Fruit fly (Drosophila melanogaster): ENCODE results near the gene CG7968.

The CG7968 gene

dm6 chr2L:13842078-13842477, 7.1 kb upstream of the CG7968 start:
- no peak for TF ChIP-seq Asciz (GFP tag; optimal IDR thresholded peaks at IDR 0.05)
- no peak for TF ChIP-seq jing (GFP tag; optimal IDR thresholded peaks at IDR 0.05)
- TF ChIP-seq zen (tag; optimal IDR thresholded peaks at IDR 0.05): no peak
- no peak for TF ChIP-seq fd96Cb (tag; optimal IDR thresholded peaks at IDR 0.05)
- TF ChIP-seq al (GFP tag; IDR thresholded peaks at IDR 0.05): no peak
- no peak for TF ChIP-seq CG6765 (GFP tag; optimal IDR thresholded peaks at IDR 0.05)
- TF ChIP-seq amos (GFP tag; IDR thresholded peaks at IDR 0.05; ENCODE audit: partially characterized antibody): peak; percentile 52; the same call in 1 of the 2 replicates
- no peak for TF ChIP-seq Fer3 (tag; optimal IDR thresholded peaks at IDR 0.05)
- peak; percentile 72; the same call in 2 of the 3 replicates for TF ChIP-seq CG2199 (GFP tag; IDR thresholded peaks at IDR 0.05)
- no peak for TF ChIP-seq mirr (GFP tag; optimal IDR thresholded peaks at IDR 0.05)
- TF ChIP-seq pros (GFP tag; optimal IDR thresholded peaks at IDR 0.05): no peak
- TF ChIP-seq stwl (tag; optimal IDR thresholded peaks at IDR 0.05): peak; percentile 71
- peak; percentile 12 for TF ChIP-seq CG14710 (tag; optimal IDR thresholded peaks at IDR 0.05)
- 0 out of 2 replicates have a peak, but pooled peaks have one; percentile 17 for TF ChIP-seq Bgb (GFP tag; IDR thresholded peaks at IDR 0.05; ENCODE audit: partially characterized antibody)
- no peak for TF ChIP-seq Sox102F (GFP tag; optimal IDR thresholded peaks at IDR 0.05)
- TF ChIP-seq lmd (GFP tag; IDR thresholded peaks at IDR 0.05): no peak
- peak; percentile 86 for TF ChIP-seq CTCF (GFP tag; optimal IDR thresholded peaks at IDR 0.05)
- peak; percentile 35 for TF ChIP-seq trem (tag; optimal IDR thresholded peaks at IDR 0.05)
- peak; percentile 59; the same call in 2 of the 3 replicates for TF ChIP-seq knrl (GFP tag; IDR thresholded peaks at IDR 0.05; ENCODE audit: partially characterized antibody)
- no peak for TF ChIP-seq CG3281 (GFP tag; optimal IDR thresholded peaks at IDR 0.05)
- no peak for TF ChIP-seq BtbVII (GFP tag; optimal IDR thresholded peaks at IDR 0.05)
- TF ChIP-seq nerfin-1 (tag; optimal IDR thresholded peaks at IDR 0.05): peak; percentile 37
- no peak for TF ChIP-seq CG6683 (GFP tag; optimal IDR thresholded peaks at IDR 0.05)
- TF ChIP-seq ara (GFP tag; IDR thresholded peaks at IDR 0.05): no peak
- TF ChIP-seq CG14965 (GFP tag; optimal IDR thresholded peaks at IDR 0.05; ENCODE audit: borderline replicate concordance): no peak
- no peak for TF ChIP-seq CG4854 (GFP tag; optimal IDR thresholded peaks at IDR 0.05)
- no peak for TF ChIP-seq schlank (tag; optimal IDR thresholded peaks at IDR 0.05)
- TF ChIP-seq Opbp (GFP tag; IDR thresholded peaks at IDR 0.05; ENCODE audit: partially characterized antibody): peak; percentile 53; the same call in 1 of the 3 replicates
- peak; percentile 20 for TF ChIP-seq CG2712 (tag; optimal IDR thresholded peaks at IDR 0.05)
- no peak for TF ChIP-seq ro (GFP tag; IDR thresholded peaks at IDR 0.05)
- TF ChIP-seq CG17829 (tag; optimal IDR thresholded peaks at IDR 0.05): peak; percentile 26
- TF ChIP-seq Meics (GFP tag; optimal IDR thresholded peaks at IDR 0.05): no peak
- TF ChIP-seq Aef1 (GFP tag; IDR thresholded peaks at IDR 0.05): no peak

DNA sequence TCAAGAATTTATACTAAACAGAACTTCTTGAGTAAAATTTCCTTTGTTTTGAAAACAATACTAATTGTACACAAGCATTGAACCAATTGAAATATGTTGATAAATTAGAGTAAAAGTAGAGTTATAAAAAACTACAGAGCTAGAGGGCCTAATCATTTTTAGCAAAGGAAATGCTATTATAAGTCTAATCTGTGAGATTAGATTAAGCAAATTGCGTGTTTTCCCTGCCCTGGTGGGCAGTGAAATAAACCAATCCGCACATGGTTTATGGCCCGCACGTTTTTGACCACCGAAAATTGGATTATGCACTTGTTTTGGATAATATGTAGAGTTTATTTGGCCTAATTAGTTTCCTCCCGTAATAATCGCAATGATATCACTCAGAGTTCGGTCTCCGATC, 6.6 kb upstream of the CG7968 start:
- no peak for TF ChIP-seq Dip2 (GFP tag; IDR thresholded peaks at IDR 0.05)
- no peak for TF ChIP-seq CG15601 (tag; optimal IDR thresholded peaks at IDR 0.05)
- no peak for TF ChIP-seq kah (GFP tag; optimal IDR thresholded peaks at IDR 0.05)
- no peak for TF ChIP-seq ATbp (GFP tag; optimal IDR thresholded peaks at IDR 0.05)
- TF ChIP-seq cwo (GFP tag; optimal IDR thresholded peaks at IDR 0.05): peak; percentile 45
- no peak for TF ChIP-seq CG10431 (GFP tag; optimal IDR thresholded peaks at IDR 0.05)
- no peak for TF ChIP-seq crc (GFP tag; optimal IDR thresholded peaks at IDR 0.05)
- TF ChIP-seq eve (GFP tag; optimal IDR thresholded peaks at IDR 0.05): no peak
- no peak for TF ChIP-seq Dp (GFP tag; optimal IDR thresholded peaks at IDR 0.05)
- peak; percentile 86 for TF ChIP-seq exex (tag; optimal IDR thresholded peaks at IDR 0.05)
- no peak for TF ChIP-seq CG10321 (GFP tag; IDR thresholded peaks at IDR 0.05)
- TF ChIP-seq CG6765 (GFP tag; optimal IDR thresholded peaks at IDR 0.05): no peak
- no peak for TF ChIP-seq CG34422 (GFP tag; IDR thresholded peaks at IDR 0.05)
- TF ChIP-seq sug (tag; optimal IDR thresholded peaks at IDR 0.05): peak; percentile 75
- no peak for TF ChIP-seq CG6654 (GFP tag; optimal IDR thresholded peaks at IDR 0.05)
- no peak for TF ChIP-seq CG11085 (GFP tag; IDR thresholded peaks at IDR 0.05)
